Worm (Caenorhabditis elegans) whole organism, L4 larva: Measurements from ENCODE around the gene apd-3.
A peak's percentile ranks its signal among the peaks of the same experiment; 100 is the strongest.
"Not testable (repeated sequence)": the region's sequence is repeated elsewhere in the genome, so short reads cannot be mapped to it uniquely, and the experiment has no call there.

ENCODE experiments used
- D1046.2 ChIP-seq: fragments of 200-800 bp; sonication (Bioruptor generic); IDR thresholded peaks from 2 replicates; pipeline ENCODE4 v1.3.6; 2022; ENCODE audit warnings: missing genetic modification characterization, missing compliant biosample characterization
- F26F4.8 ChIP-seq: fragments of 200-800 bp; sonication (Bioruptor generic); conservative IDR thresholded peaks from 2 replicates; pipeline ENCODE4 v1.3.6; 2022; ENCODE audit warnings: missing genetic modification characterization, missing compliant biosample characterization
- F44E2.7 ChIP-seq: fragments of 200-800 bp; sonication (Bioruptor generic); IDR thresholded peaks from 2 replicates; pipeline ENCODE4 v2.1.2; 2022; ENCODE audit warnings: missing genetic modification characterization, missing compliant biosample characterization
- F49E8.2 ChIP-seq: sonication (generic microtip); optimal IDR thresholded peaks from 2 replicates; lab custom pipeline; 2016; ENCODE audit warnings: missing compliant biosample characterization, mild to moderate bottlenecking, missing genetic modification characterization, borderline replicate concordance
- T26A8.4 ChIP-seq: fragments of 200-800 bp; sonication (Bioruptor generic); IDR thresholded peaks from 2 replicates; pipeline ENCODE4 v1.3.6; 2022; ENCODE audit warnings: missing genetic modification characterization, missing compliant biosample characterization
- Y105C5A.15 ChIP-seq: fragments of 200-800 bp; sonication (Bioruptor generic); IDR thresholded peaks from 2 replicates; pipeline ENCODE4 v1.3.6; 2022; ENCODE audit warnings: missing genetic modification characterization, missing compliant biosample characterization
- Y48G9A.11 ChIP-seq: fragments of 200-800 bp; sonication (Bioruptor generic); IDR thresholded peaks from 2 replicates; pipeline ENCODE4 v1.3.6; 2022; ENCODE audit warnings: missing genetic modification reagents, missing genetic modification characterization, missing compliant biosample characterization
- Y5F2A.4 ChIP-seq: fragments of 200-800 bp; sonication (Bioruptor generic); optimal IDR thresholded peaks from 2 replicates; lab custom pipeline; 2018; ENCODE audit warnings: mild to moderate bottlenecking, missing genetic modification characterization, missing compliant biosample characterization
- arid-1 ChIP-seq: fragments of 200-800 bp; sonication (Bioruptor generic); conservative IDR thresholded peaks from 2 replicates; pipeline ENCODE4 v1.3.6; 2022; ENCODE audit warnings: missing genetic modification reagents, missing genetic modification characterization, missing compliant biosample characterization
- ceh-44 ChIP-seq: fragments of 200-800 bp; sonication (Bioruptor generic); IDR thresholded peaks from 2 replicates; pipeline ENCODE4 v1.3.6; 2022; ENCODE audit warnings: missing genetic modification reagents, missing genetic modification characterization, missing compliant biosample characterization
- ctbp-1 ChIP-seq: fragments of 200-800 bp; sonication (Bioruptor generic); IDR thresholded peaks from 2 replicates; pipeline ENCODE4 v1.3.6; 2022; ENCODE audit warnings: missing genetic modification reagents, missing genetic modification characterization, missing compliant biosample characterization
- daf-16 ChIP-seq, 3 experiments: sonication (generic microtip); optimal IDR thresholded peaks; 2 replicates each; lab custom pipeline; 2016 to 2017; ENCODE audit warnings: missing genetic modification characterization in 3 of 3, missing genetic modification reagents in 3 of 3, mild to moderate bottlenecking in 2 of 3, missing compliant biosample characterization in 2 of 3, missing biosample characterization in 1 of 3, moderate library complexity in 1 of 3
- daf-19 ChIP-seq: fragments of 200-800 bp; sonication (Bioruptor generic); conservative IDR thresholded peaks from 2 replicates; pipeline ENCODE4 v1.3.6; 2022; ENCODE audit warnings: missing genetic modification characterization, missing compliant biosample characterization
- dmd-6 ChIP-seq: fragments of 200-800 bp; sonication (Bioruptor generic); IDR thresholded peaks from 2 replicates; pipeline ENCODE4 v1.3.6; 2022; ENCODE audit warnings: missing genetic modification reagents, missing genetic modification characterization, missing compliant biosample characterization
- dmd-8 ChIP-seq: fragments of 200-800 bp; sonication (Bioruptor generic); IDR thresholded peaks from 2 replicates; pipeline ENCODE4 v1.3.6; 2022; ENCODE audit warnings: missing genetic modification characterization, missing compliant biosample characterization
- dmd-9 ChIP-seq: fragments of 200-800 bp; sonication (Bioruptor generic); IDR thresholded peaks from 2 replicates; pipeline ENCODE4 v1.3.6; 2022; ENCODE audit warnings: missing genetic modification reagents, missing genetic modification characterization, missing compliant biosample characterization
- duxl-1 ChIP-seq: sonication (generic microtip); optimal IDR thresholded peaks from 2 replicates; lab custom pipeline; 2016; ENCODE audit warnings: mild to moderate bottlenecking, missing genetic modification characterization, moderate library complexity, missing compliant biosample characterization; ENCODE audit not compliant: poor library complexity
- egl-43 ChIP-seq: fragments of 200-800 bp; sonication (Bioruptor generic); IDR thresholded peaks from 2 replicates; pipeline ENCODE4 v1.3.6; 2022; ENCODE audit warnings: missing genetic modification reagents, missing genetic modification characterization, missing compliant biosample characterization
- hlh-11 ChIP-seq: fragments of 200-800 bp; sonication (Bioruptor generic); optimal IDR thresholded peaks from 2 replicates; lab custom pipeline; 2018; ENCODE audit warnings: mild to moderate bottlenecking, missing genetic modification characterization, missing compliant biosample characterization
- hmg-1.1 ChIP-seq: fragments of 200-800 bp; sonication (Bioruptor generic); IDR thresholded peaks from 2 replicates; pipeline ENCODE4 v1.3.6; 2022; ENCODE audit warnings: missing genetic modification reagents, missing genetic modification characterization, missing compliant biosample characterization
- lim-7 ChIP-seq: fragments of 200-800 bp; sonication (Bioruptor generic); IDR thresholded peaks from 2 replicates; pipeline ENCODE4 v1.3.6; 2022; ENCODE audit warnings: missing genetic modification characterization, missing compliant biosample characterization
- lin-1 ChIP-seq: fragments of 200-800 bp; sonication (Bioruptor generic); IDR thresholded peaks from 2 replicates; pipeline ENCODE4 v1.3.6; 2022; ENCODE audit warnings: missing genetic modification reagents, missing genetic modification characterization, missing compliant biosample characterization
- lin-13 ChIP-seq: fragments of 150-350 bp; optimal IDR thresholded peaks from 2 replicates; lab custom pipeline; 2014; ENCODE audit warnings: missing biosample characterization, missing genetic modification reagents, missing genetic modification characterization
- madf-5 ChIP-seq, 2 experiments: fragments of 200-800 bp; sonication (Bioruptor generic); IDR thresholded peaks; 2 replicates each; pipeline ENCODE4 v1.3.6; 2022; ENCODE audit warnings: missing compliant biosample characterization in 2 of 2, missing genetic modification characterization in 2 of 2
- madf-9 ChIP-seq: fragments of 200-800 bp; sonication (Bioruptor generic); conservative IDR thresholded peaks from 2 replicates; pipeline ENCODE4 v1.3.6; 2022; ENCODE audit warnings: missing genetic modification reagents, missing genetic modification characterization, missing compliant biosample characterization
- mdt-29 ChIP-seq: fragments of 200-800 bp; sonication (Bioruptor generic); IDR thresholded peaks from 2 replicates; pipeline ENCODE4 v1.3.6; 2022; ENCODE audit warnings: missing genetic modification reagents, missing genetic modification characterization, missing compliant biosample characterization
- mes-2 ChIP-seq: sonication (generic microtip); optimal IDR thresholded peaks from 2 replicates; lab custom pipeline; 2016; ENCODE audit warnings: missing genotype, mild to moderate bottlenecking, missing genetic modification characterization, missing compliant biosample characterization; ENCODE audit not compliant: poor library complexity, severe bottlenecking
- mxl-3 ChIP-seq: fragments of 200-800 bp; sonication (Bioruptor generic); optimal IDR thresholded peaks from 2 replicates; lab custom pipeline; 2018; ENCODE audit warnings: mild to moderate bottlenecking, missing genetic modification characterization, missing compliant biosample characterization
- nhr-41 ChIP-seq: fragments of 200-800 bp; sonication (Bioruptor generic); IDR thresholded peaks from 2 replicates; pipeline ENCODE4 v1.3.6; 2022; ENCODE audit warnings: missing genetic modification reagents, missing genetic modification characterization, missing compliant biosample characterization
- nhr-48 ChIP-seq: sonication (generic microtip); optimal IDR thresholded peaks from 2 replicates; lab custom pipeline; 2016; ENCODE audit warnings: mild to moderate bottlenecking, missing genetic modification characterization, missing compliant biosample characterization
- nhr-77 ChIP-seq: fragments of 150-350 bp; optimal IDR thresholded peaks from 2 replicates; lab custom pipeline; 2014; ENCODE audit warnings: missing biosample characterization, missing genetic modification characterization
- php-3 ChIP-seq: fragments of 200-800 bp; sonication (Bioruptor generic); IDR thresholded peaks from 2 replicates; pipeline ENCODE4 v1.3.6; 2022; ENCODE audit warnings: missing genetic modification reagents, missing genetic modification characterization, missing compliant biosample characterization
- saeg-2 ChIP-seq: fragments of 200-800 bp; sonication (Bioruptor generic); IDR thresholded peaks from 2 replicates; pipeline ENCODE4 v1.3.6; 2022; ENCODE audit warnings: missing genetic modification reagents, missing genetic modification characterization, missing compliant biosample characterization
- snpc-1.2 ChIP-seq: fragments of 200-800 bp; sonication (Bioruptor generic); IDR thresholded peaks from 2 replicates; pipeline ENCODE4 v1.3.6; 2022; ENCODE audit warnings: missing genetic modification reagents, missing genetic modification characterization, missing compliant biosample characterization
- spr-1 ChIP-seq: sonication (generic microtip); optimal IDR thresholded peaks from 2 replicates; lab custom pipeline; 2016; ENCODE audit warnings: mild to moderate bottlenecking, missing genetic modification characterization, missing compliant biosample characterization
- spr-3 ChIP-seq: fragments of 200-800 bp; sonication (Bioruptor generic); optimal IDR thresholded peaks from 2 replicates; lab custom pipeline; 2018; ENCODE audit warnings: mild to moderate bottlenecking, missing genetic modification characterization, missing compliant biosample characterization
- tra-1 ChIP-seq: fragments of 200-800 bp; sonication (Bioruptor generic); IDR thresholded peaks from 2 replicates; pipeline ENCODE4 v1.3.6; 2022; ENCODE audit warnings: missing genetic modification reagents, missing genetic modification characterization, missing compliant biosample characterization
- unc-130 ChIP-seq: sonication (generic microtip); optimal IDR thresholded peaks from 2 replicates; lab custom pipeline; 2016; ENCODE audit warnings: missing genetic modification reagents, missing genetic modification characterization, missing compliant biosample characterization
- unc-62 ChIP-seq, 3 experiments: fragments of 150-350 bp in 1 of 3; sonication (generic microtip); optimal IDR thresholded peaks in 2 of 3; peaks in 1 of 3; 1 replicate in 1 of 3; 2 replicates in 2 of 3; lab custom pipeline; 2014 to 2017; ENCODE audit warnings: missing biosample characterization in 3 of 3, missing genetic modification characterization in 3 of 3, missing genetic modification reagents in 3 of 3, missing genotype in 1 of 3
- vab-7 ChIP-seq: fragments of 200-800 bp; sonication (Bioruptor generic); IDR thresholded peaks from 2 replicates; pipeline ENCODE4 v1.3.6; 2022; ENCODE audit warnings: missing genetic modification reagents, missing genetic modification characterization, missing compliant biosample characterization
- zfp-3 ChIP-seq: fragments of 200-800 bp; sonication (Bioruptor generic); conservative IDR thresholded peaks from 2 replicates; pipeline ENCODE4 v1.3.6; 2022; ENCODE audit warnings: missing genetic modification reagents, missing genetic modification characterization, missing compliant biosample characterization
- zip-11 ChIP-seq: fragments of 200-800 bp; sonication (Bioruptor generic); IDR thresholded peaks from 2 replicates; pipeline ENCODE4 v1.3.6; 2022; ENCODE audit warnings: missing genetic modification characterization, missing compliant biosample characterization

apd-3 gene

ce11 chrII:3567576-3567975 is 21.3 kb upstream of the apd-3 start:
- TF ChIP-seq zip-11 (GFP tag; lab: Robert Waterston, UW) (0 out of 2 replicates have a peak, but pooled peaks have one; percentile 49), daf-16 (GFP tag; optimal IDR thresholded peaks at IDR 0.05; lab: Kevin White, UChicago) (peak; percentile 29 to 86), daf-16 (tag; optimal IDR thresholded peaks at IDR 0.05; lab: Kevin White, UChicago) (peak; percentile 77), zfp-3 (GFP tag; lab: Robert Waterston, UW) (peak; percentile 77), nhr-77 (peak; percentile 4), spr-1 (tag; lab: Kevin White, UChicago) (peak; percentile 65), Y48G9A.11 (GFP tag; lab: Robert Waterston, UW) (peak; percentile 67; the same call in 1 of the 2 replicates), nhr-41 (GFP tag; lab: Robert Waterston, UW) (peak; percentile 59; the same call in 1 of the 2 replicates), Y105C5A.15 (GFP tag; lab: Robert Waterston, UW) (peak; percentile 82), T26A8.4 (peak; percentile 67), spr-3 (GFP tag; lab: Kevin White, UChicago) (peak; percentile 19), unc-130 (GFP tag; lab: Kevin White, UChicago) (peak; percentile 57), dmd-6 (peak; percentile 59), lim-7 (GFP tag; lab: Robert Waterston, UW) (peak; percentile 87), F44E2.7 (0 out of 2 replicates have a peak, but pooled peaks have one; percentile 69), php-3 (GFP tag; lab: Robert Waterston, UW) (0 out of 2 replicates have a peak, but pooled peaks have one; percentile 29), mes-2 (tag; lab: Kevin White, UChicago) (peak; percentile 58), vab-7 (GFP tag; lab: Robert Waterston, UW) (peak; percentile 84), arid-1 (GFP tag; lab: Robert Waterston, UW) (peak; percentile 79), hlh-11 (tag; lab: Kevin White, UChicago) (peak; percentile 46), unc-62 (GFP tag; optimal IDR thresholded peaks at IDR 0.05 in 1 of 2; lab: Kevin White, UChicago) (peak in 1 of 2 experiments; percentile 66), snpc-1.2 (GFP tag; lab: Robert Waterston, UW) (peak; percentile 86), duxl-1 (tag; lab: Kevin White, UChicago) (peak; percentile 86), F26F4.8 (GFP tag; lab: Robert Waterston, UW) (peak; percentile 74), Y5F2A.4 (GFP tag; lab: Kevin White, UChicago) (peak; percentile 52), mxl-3 (GFP tag; lab: Kevin White, UChicago) (peak; percentile 16), ceh-44 (peak; percentile 55; the same call in 1 of the 2 replicates), mdt-29 (peak; percentile 77), dmd-8 (GFP tag; lab: Robert Waterston, UW) (peak; percentile 88), tra-1 (peak; percentile 54; the same call in 1 of the 2 replicates), F49E8.2 (tag; lab: Kevin White, UChicago) (peak; percentile 21), hmg-1.1 (GFP tag; lab: Robert Waterston, UW) (peak; percentile 59), D1046.2 (GFP tag; lab: Robert Waterston, UW) (0 out of 2 replicates have a peak, but pooled peaks have one; percentile 80), madf-5 (GFP tag; IDR thresholded peaks at IDR 0.05; lab: Robert Waterston, UW) (peak; percentile 20 to 83; a peak in 2 of 4 replicates), dmd-9 (peak; percentile 56; the same call in 1 of the 2 replicates), nhr-48 (tag; lab: Kevin White, UChicago) (peak; percentile 55), madf-9 (GFP tag; lab: Robert Waterston, UW) (peak; percentile 35; the same call in 1 of the 2 replicates), daf-19 (GFP tag; lab: Robert Waterston, UW) (peak; percentile 83), ctbp-1 (GFP tag; lab: Robert Waterston, UW) (peak; percentile 72; the same call in 1 of the 2 replicates), egl-43 (GFP tag; lab: Robert Waterston, UW) (peak; percentile 94), lin-13 (GFP tag; lab: Kevin White, UChicago) (peak; percentile 55), lin-1 (GFP tag; lab: Robert Waterston, UW) (0 out of 2 replicates have a peak, but pooled peaks have one; percentile 43), saeg-2 (GFP tag; lab: Robert Waterston, UW) (peak; percentile 73; the same call in 1 of the 2 replicates)
- TF ChIP-seq unc-62 (tag; optimal IDR thresholded peaks at IDR 0.05; lab: Kevin White, UChicago), result not testable (repeated sequence)
- TF ChIP-seq, all 104 proteins: peak for 42; not testable (repeated sequence) for 62
